Fruit fly (Drosophila melanogaster) whole organism, embryonic: ENCODE results near the gene Osbp.

Experiments
- CG10462 ChIP-seq: fragments of 200-800 bp; sonication (Bioruptor generic); optimal IDR thresholded peaks from 2 replicates; lab custom pipeline; 2016; ENCODE audit warnings: missing biosample characterization, missing genetic modification characterization
- CG1647 ChIP-seq: fragments of 200-800 bp; sonication (Bioruptor generic); optimal IDR thresholded peaks from 3 replicates; lab custom pipeline; 2016; ENCODE audit warnings: missing biosample characterization, missing genetic modification characterization
- CG7839 ChIP-seq: fragments of 200-800 bp; sonication (Bioruptor generic); optimal IDR thresholded peaks from 3 replicates; lab custom pipeline; 2018; ENCODE audit warnings: missing biosample characterization, mild to moderate bottlenecking, missing genetic modification characterization, moderate library complexity
- CG7928 ChIP-seq: fragments of 200-800 bp; sonication (Bioruptor generic); optimal IDR thresholded peaks from 2 replicates; lab custom pipeline; 2017; ENCODE audit warnings: missing biosample characterization, mild to moderate bottlenecking, missing genetic modification characterization
- CG8359 ChIP-seq: fragments of 200-800 bp; sonication (Bioruptor generic); optimal IDR thresholded peaks from 2 replicates; lab custom pipeline; 2017; ENCODE audit warnings: missing biosample characterization, mild to moderate bottlenecking, missing genetic modification characterization, borderline replicate concordance
- CG9797 ChIP-seq: fragments of 200-800 bp; sonication (Bioruptor generic); optimal IDR thresholded peaks from 3 replicates; lab custom pipeline; 2018; ENCODE audit warnings: missing biosample characterization, mild to moderate bottlenecking, missing genetic modification characterization
- Ssrp ChIP-seq: fragments of 200-800 bp; sonication (Bioruptor generic); optimal IDR thresholded peaks from 2 replicates; lab custom pipeline; 2018; ENCODE audit warnings: missing biosample characterization, mild to moderate bottlenecking, missing genetic modification characterization, moderate library complexity
- YL-1 ChIP-seq: fragments of 200-800 bp; sonication (Bioruptor generic); optimal IDR thresholded peaks from 3 replicates; lab custom pipeline; 2017; ENCODE audit warnings: missing biosample characterization, mild to moderate bottlenecking, missing genetic modification characterization
- al ChIP-seq: fragments of 200-800 bp; sonication (Bioruptor generic); IDR thresholded peaks from 2 replicates; pipeline ENCODE4 v1.3.6; 2022; ENCODE audit warnings: missing biosample characterization, missing genetic modification characterization
- h ChIP-seq: fragments of >200 bp; optimal IDR thresholded peaks from 2 replicates; lab custom pipeline; 2017
- maf-S ChIP-seq: fragments of 200-800 bp; sonication (Bioruptor generic); optimal IDR thresholded peaks from 2 replicates; lab custom pipeline; 2016; ENCODE audit warnings: missing biosample characterization, missing genetic modification characterization
- oc ChIP-seq: fragments of 200-800 bp; sonication (Bioruptor generic); optimal IDR thresholded peaks from 2 replicates; lab custom pipeline; 2018; ENCODE audit warnings: missing biosample characterization, mild to moderate bottlenecking, missing genetic modification characterization, moderate library complexity
- sima ChIP-seq: fragments of 200-800 bp; sonication (Bioruptor generic); optimal IDR thresholded peaks from 2 replicates; lab custom pipeline; 2016; ENCODE audit warnings: missing biosample characterization, missing genetic modification characterization

- TF ChIP-seq oc (tag; lab: Kevin White, UChicago) (no peak), al (no peak), CG7839 (tag; lab: Kevin White, UChicago) (no peak), CG1647 (GFP tag; lab: Kevin White, UChicago) (no peak), CG8359 (GFP tag; lab: Kevin White, UChicago) (no peak), h (lab: Kevin White, UChicago) (no peak), CG9797 (GFP tag; lab: Kevin White, UChicago) (no peak), CG7928 (GFP tag; lab: Kevin White, UChicago) (no peak), Ssrp (tag; lab: Kevin White, UChicago) (no peak), CG10462 (GFP tag; lab: Kevin White, UChicago) (no peak), maf-S (no peak), sima (GFP tag; lab: Kevin White, UChicago) (no peak), YL-1 (GFP tag; lab: Kevin White, UChicago) (no peak)
These were observed 47.1 kb upstream of the Osbp start for dm6 chr3R:24985029-24985685.
